Worm (Caenorhabditis elegans) whole organism, L2 larva: Measurements from ENCODE around the gene irld-65.

Experiments used
- F13H6.1 ChIP-seq: sonication (generic microtip); optimal IDR thresholded peaks from 2 replicates; lab custom pipeline; 2016; ENCODE audit warnings: missing genetic modification characterization, missing compliant biosample characterization
- R02D3.7 ChIP-seq: fragments of 150-350 bp; optimal IDR thresholded peaks from 2 replicates; lab custom pipeline; 2014; ENCODE audit warnings: missing biosample characterization, missing genetic modification characterization
- Y55F3AM.14 ChIP-seq: fragments of 200-800 bp; sonication (Bioruptor generic); optimal IDR thresholded peaks from 2 replicates; lab custom pipeline; 2018; ENCODE audit warnings: mild to moderate bottlenecking, missing genetic modification characterization, missing compliant biosample characterization
- ZK546.5 ChIP-seq: sonication (generic microtip); optimal IDR thresholded peaks from 2 replicates; lab custom pipeline; 2017; ENCODE audit warnings: missing biosample characterization, missing genetic modification characterization
- aly-2 ChIP-seq: fragments of 150-350 bp; optimal IDR thresholded peaks from 2 replicates; lab custom pipeline; 2014; ENCODE audit warnings: missing biosample characterization, missing genetic modification characterization
- ceh-16 ChIP-seq: fragments of 150-350 bp; optimal IDR thresholded peaks from 2 replicates; lab custom pipeline; 2014; ENCODE audit warnings: missing biosample characterization, missing genetic modification characterization
- ceh-82 ChIP-seq: fragments of 150-350 bp; optimal IDR thresholded peaks from 2 replicates; lab custom pipeline; 2014; ENCODE audit warnings: missing biosample characterization, missing genetic modification characterization
- crh-2 ChIP-seq: sonication (generic microtip); optimal IDR thresholded peaks from 2 replicates; lab custom pipeline; 2017; ENCODE audit warnings: missing biosample characterization, missing genetic modification characterization
- egl-27 ChIP-seq: sonication (generic microtip); optimal IDR thresholded peaks from 3 replicates; lab custom pipeline; 2017; ENCODE audit warnings: missing biosample characterization, missing genetic modification reagents, missing genetic modification characterization
- elt-1 ChIP-seq: fragments of 150-350 bp; optimal IDR thresholded peaks from 2 replicates; lab custom pipeline; 2014; ENCODE audit warnings: missing biosample characterization, missing genetic modification characterization
- fos-1 ChIP-seq: fragments of 150-350 bp; optimal IDR thresholded peaks from 2 replicates; lab custom pipeline; 2014; ENCODE audit warnings: missing biosample characterization, missing genetic modification characterization
- lin-11 ChIP-seq: fragments of 150-350 bp; sonication (generic microtip); optimal IDR thresholded peaks from 2 replicates; lab custom pipeline; 2014; ENCODE audit warnings: missing biosample characterization, missing genetic modification characterization, inconsistent platforms, mixed read lengths
- lin-13 ChIP-seq: fragments of 150-350 bp; optimal IDR thresholded peaks from 2 replicates; lab custom pipeline; 2014; ENCODE audit warnings: missing biosample characterization, missing genetic modification reagents, missing genetic modification characterization
- lin-39 ChIP-seq: fragments of 150-350 bp; optimal IDR thresholded peaks from 2 replicates; lab custom pipeline; 2014; ENCODE audit warnings: missing biosample characterization, missing genetic modification reagents, missing genetic modification characterization
- lsy-2 ChIP-seq, 2 experiments: fragments of 150-350 bp in 1 of 2; sonication (generic microtip) in 1 of 2; optimal IDR thresholded peaks; 2 replicates each; lab custom pipeline; 2014 to 2017; ENCODE audit warnings: missing biosample characterization in 2 of 2, missing genetic modification characterization in 2 of 2
- mab-5 ChIP-seq: fragments of 150-350 bp; optimal IDR thresholded peaks from 2 replicates; lab custom pipeline; 2014; ENCODE audit warnings: missing biosample characterization, missing genetic modification characterization
- nhr-10 ChIP-seq: sonication (generic microtip); optimal IDR thresholded peaks from 2 replicates; lab custom pipeline; 2017; ENCODE audit warnings: missing biosample characterization, missing genetic modification characterization
- nhr-12 ChIP-seq: fragments of 150-350 bp; optimal IDR thresholded peaks from 2 replicates; lab custom pipeline; 2014; ENCODE audit warnings: missing biosample characterization, missing genetic modification characterization
- nhr-21 ChIP-seq: fragments of 150-350 bp; optimal IDR thresholded peaks from 2 replicates; lab custom pipeline; 2014; ENCODE audit warnings: missing biosample characterization, missing genetic modification characterization
- nhr-6 ChIP-seq: fragments of 150-350 bp; optimal IDR thresholded peaks from 2 replicates; lab custom pipeline; 2014; ENCODE audit warnings: missing biosample characterization, missing genetic modification characterization
- nhr-77 ChIP-seq: fragments of 150-350 bp; optimal IDR thresholded peaks from 2 replicates; lab custom pipeline; 2014; ENCODE audit warnings: missing biosample characterization, missing genetic modification characterization
- skn-1 ChIP-seq: sonication (generic microtip); optimal IDR thresholded peaks from 2 replicates; lab custom pipeline; 2017; ENCODE audit warnings: missing biosample characterization, missing genetic modification characterization
- sma-3 ChIP-seq: sonication (generic microtip); optimal IDR thresholded peaks from 2 replicates; lab custom pipeline; 2016; ENCODE audit warnings: missing genetic modification reagents, missing genetic modification characterization, missing compliant biosample characterization
- sma-9 ChIP-seq, 2 experiments: fragments of 150-350 bp in 1 of 2; sonication (generic microtip) in 1 of 2; optimal IDR thresholded peaks; 2 replicates each; lab custom pipeline; 2014 to 2016; ENCODE audit warnings: missing genetic modification characterization in 2 of 2, mild to moderate bottlenecking in 1 of 2, missing biosample characterization in 1 of 2, missing compliant biosample characterization in 1 of 2, missing genetic modification reagents in 1 of 2, moderate library complexity in 1 of 2
- snpc-4 ChIP-seq: fragments of 150-350 bp; optimal IDR thresholded peaks from 2 replicates; lab custom pipeline; 2014; ENCODE audit warnings: missing biosample characterization, missing genetic modification characterization
- unc-55 ChIP-seq: fragments of 150-350 bp; sonication (generic microtip); optimal IDR thresholded peaks from 3 replicates; lab custom pipeline; 2014; ENCODE audit warnings: missing biosample characterization, missing genetic modification reagents, missing genetic modification characterization
- unc-62 ChIP-seq: fragments of 150-350 bp; optimal IDR thresholded peaks from 2 replicates; lab custom pipeline; 2014; ENCODE audit warnings: missing biosample characterization, missing genetic modification reagents, missing genetic modification characterization
- zag-1 ChIP-seq: fragments of 150-350 bp; optimal IDR thresholded peaks from 2 replicates; lab custom pipeline; 2014; ENCODE audit warnings: missing biosample characterization, missing genetic modification characterization
- ztf-1 ChIP-seq: fragments of 200-800 bp; sonication (Bioruptor generic); conservative IDR thresholded peaks from 2 replicates; pipeline ENCODE4 v1.3.6; 2022; ENCODE audit warnings: missing genetic modification characterization, missing compliant biosample characterization
- ztf-11 ChIP-seq: sonication (generic microtip); optimal IDR thresholded peaks from 2 replicates; lab custom pipeline; 2017; ENCODE audit warnings: missing biosample characterization, missing genetic modification characterization

The irld-65 gene

ce11 chrII:2937852-2938251 is at the start of gene irld-65:
Gene irld-65 (minus strand): TSS chrII:2937952.
- no peak for TF ChIP-seq ztf-1 (GFP tag; lab: Robert Waterston, UW)
- TF ChIP-seq unc-55 (GFP tag; lab: Kevin White, UChicago): no peak
- no peak for TF ChIP-seq nhr-6 (tag; lab: Kevin White, UChicago)
- TF ChIP-seq ceh-16 (tag; lab: Kevin White, UChicago): no peak
- TF ChIP-seq zag-1: no peak
- no peak for TF ChIP-seq ztf-11 (tag; lab: Kevin White, UChicago)
- TF ChIP-seq R02D3.7 (tag; lab: Kevin White, UChicago): no peak
- no peak for TF ChIP-seq nhr-10 (tag; lab: Kevin White, UChicago)
- no peak for TF ChIP-seq nhr-21 (tag; lab: Kevin White, UChicago)
- TF ChIP-seq lsy-2 (tag; optimal IDR thresholded peaks at IDR 0.05; lab: Kevin White, UChicago): no peak

- TF ChIP-seq aly-2 (tag; lab: Kevin White, UChicago) (no peak), elt-1 (tag; lab: Kevin White, UChicago) (no peak), snpc-4 (tag; lab: Kevin White, UChicago) (peak; percentile 52), Y55F3AM.14 (GFP tag; lab: Kevin White, UChicago) (peak; percentile 22), lin-13 (peak; percentile 3), sma-9 (GFP tag; optimal IDR thresholded peaks at IDR 0.05; lab: Kevin White, UChicago) (no peak), sma-9 (tag; optimal IDR thresholded peaks at IDR 0.05; lab: Kevin White, UChicago) (no peak)
These were observed 49.4 kb upstream of the irld-65 start for ce11 chrII:2987122-2987556.

- TF ChIP-seq lin-13 (no peak), F13H6.1 (tag; lab: Kevin White, UChicago) (no peak), lin-11 (tag; lab: Kevin White, UChicago) (no peak), sma-3 (GFP tag; lab: Kevin White, UChicago) (no peak), egl-27 (tag; lab: Kevin White, UChicago) (no peak), ztf-1 (GFP tag; lab: Robert Waterston, UW) (no peak), nhr-6 (tag; lab: Kevin White, UChicago) (no peak), ceh-82 (tag; lab: Kevin White, UChicago) (no peak), R02D3.7 (tag; lab: Kevin White, UChicago) (no peak)
These were observed 48.3 kb upstream of the irld-65 start for ce11 chrII:2985935-2986498.

- TF ChIP-seq lin-39 (tag; lab: Kevin White, UChicago): no peak
- no peak for TF ChIP-seq ceh-82 (tag; lab: Kevin White, UChicago)
- TF ChIP-seq sma-3 (GFP tag; lab: Kevin White, UChicago): no peak
- no peak for TF ChIP-seq elt-1 (tag; lab: Kevin White, UChicago)
- TF ChIP-seq mab-5 (tag; lab: Kevin White, UChicago): no peak
These were observed 47.7 kb upstream of the irld-65 start for ce11 chrII:2985446-2985845.

ce11 chrII:2984383-2984782 is 46.6 kb upstream of the irld-65 start:
- TF ChIP-seq unc-62 (GFP tag; lab: Kevin White, UChicago) (no peak), sma-3 (GFP tag; lab: Kevin White, UChicago) (no peak), ztf-11 (tag; lab: Kevin White, UChicago) (no peak), nhr-12 (tag; lab: Kevin White, UChicago) (no peak), snpc-4 (tag; lab: Kevin White, UChicago) (no peak), lin-39 (tag; lab: Kevin White, UChicago) (no peak), crh-2 (tag; lab: Kevin White, UChicago) (no peak)

- no peak for TF ChIP-seq ZK546.5 (tag; lab: Kevin White, UChicago)
- TF ChIP-seq R02D3.7 (tag; lab: Kevin White, UChicago): no peak
- no peak for TF ChIP-seq nhr-77 (tag; lab: Kevin White, UChicago)
- TF ChIP-seq skn-1 (tag; lab: Kevin White, UChicago): no peak
- no peak for TF ChIP-seq aly-2 (tag; lab: Kevin White, UChicago)
- TF ChIP-seq sma-3 (GFP tag; lab: Kevin White, UChicago): no peak
- TF ChIP-seq fos-1 (tag; lab: Kevin White, UChicago): no peak
- TF ChIP-seq, all 48 proteins: peak for 0
These were observed 41.3 kb upstream of the irld-65 start for ce11 chrII:2979061-2979460.
